Fruit fly (Drosophila melanogaster) whole organism, prepupa: ENCODE measurements around the gene CG7420.

ENCODE experiments used
- Blimp-1 ChIP-seq: fragments of 200-800 bp; sonication (Bioruptor generic); optimal IDR thresholded peaks from 3 replicates; lab custom pipeline; 2017; ENCODE audit warnings: missing biosample characterization, missing genetic modification characterization, mild to moderate bottlenecking, moderate library complexity, missing genetic modification reagents
- CG10669 ChIP-seq: fragments of 200-800 bp; sonication (Bioruptor generic); optimal IDR thresholded peaks from 3 replicates; lab custom pipeline; 2018; ENCODE audit warnings: missing biosample characterization, mild to moderate bottlenecking, missing genetic modification characterization, moderate library complexity
- CG11294 ChIP-seq: fragments of 200-800 bp; sonication (Bioruptor generic); IDR thresholded peaks from 2 replicates; pipeline ENCODE4 v1.3.6; 2022; ENCODE audit warnings: missing biosample characterization, missing genetic modification characterization
- CG11762 ChIP-seq: fragments of 200-800 bp; sonication (Bioruptor generic); optimal IDR thresholded peaks from 3 replicates; lab custom pipeline; 2016; ENCODE audit warnings: missing biosample characterization, missing genetic modification characterization; ENCODE audit not compliant: insufficient read depth
- CG11902 ChIP-seq: fragments of 200-800 bp; sonication (Bioruptor generic); optimal IDR thresholded peaks from 3 replicates; lab custom pipeline; 2016; ENCODE audit warnings: missing biosample characterization, missing genetic modification characterization
- CG15336 ChIP-seq: fragments of 200-800 bp; sonication (Bioruptor generic); IDR thresholded peaks from 2 replicates; pipeline ENCODE4 v1.3.6; 2022; ENCODE audit warnings: missing biosample characterization, missing genetic modification characterization
- CG16779 ChIP-seq: fragments of 200-800 bp; sonication (Bioruptor generic); optimal IDR thresholded peaks from 3 replicates; lab custom pipeline; 2017; ENCODE audit warnings: missing biosample characterization, mild to moderate bottlenecking, missing genetic modification characterization
- CG3032 ChIP-seq: fragments of 200-800 bp; optimal IDR thresholded peaks from 2 replicates; lab custom pipeline; 2019; ENCODE audit warnings: missing biosample characterization, mild to moderate bottlenecking, missing genetic modification characterization, moderate library complexity
- CG31627 ChIP-seq: fragments of 200-800 bp; sonication (Bioruptor generic); optimal IDR thresholded peaks from 3 replicates; lab custom pipeline; 2016; ENCODE audit warnings: missing biosample characterization, missing genetic modification characterization
- CG34406 ChIP-seq: fragments of 200-800 bp; sonication (Bioruptor generic); optimal IDR thresholded peaks from 3 replicates; lab custom pipeline; 2016; ENCODE audit warnings: missing biosample characterization, missing genetic modification characterization
- CG3919 ChIP-seq: fragments of 200-800 bp; sonication (Bioruptor generic); optimal IDR thresholded peaks from 3 replicates; lab custom pipeline; 2016; ENCODE audit warnings: missing biosample characterization, missing genetic modification characterization
- CG4318 ChIP-seq: fragments of 200-800 bp; sonication (Bioruptor generic); optimal IDR thresholded peaks from 3 replicates; lab custom pipeline; 2017; ENCODE audit warnings: missing biosample characterization, mild to moderate bottlenecking, missing genetic modification characterization
- CG6163 ChIP-seq: fragments of 200-800 bp; sonication (Bioruptor generic); IDR thresholded peaks from 3 replicates; pipeline ENCODE4 v1.3.6; 2022; ENCODE audit warnings: missing biosample characterization, missing genetic modification characterization
- CG6276 ChIP-seq: fragments of 200-800 bp; sonication (Bioruptor generic); optimal IDR thresholded peaks from 2 replicates; lab custom pipeline; 2017; ENCODE audit warnings: missing biosample characterization, mild to moderate bottlenecking, missing genetic modification characterization
- CG6792 ChIP-seq: fragments of 200-800 bp; sonication (Bioruptor generic); optimal IDR thresholded peaks from 3 replicates; lab custom pipeline; 2016; ENCODE audit warnings: missing biosample characterization, missing genetic modification characterization
- CG6808 ChIP-seq: fragments of 200-800 bp; sonication (Bioruptor generic); optimal IDR thresholded peaks from 3 replicates; lab custom pipeline; 2017; ENCODE audit warnings: missing biosample characterization, missing genetic modification characterization, mild to moderate bottlenecking, moderate library complexity, missing genetic modification reagents
- CG6854 ChIP-seq: fragments of 200-800 bp; sonication (Bioruptor generic); optimal IDR thresholded peaks from 2 replicates; lab custom pipeline; 2017; ENCODE audit warnings: missing biosample characterization, mild to moderate bottlenecking, missing genetic modification characterization
- CG8119 ChIP-seq: fragments of 200-800 bp; sonication (Bioruptor generic); IDR thresholded peaks from 3 replicates; pipeline ENCODE4 v1.3.6; 2022; ENCODE audit warnings: missing biosample characterization, missing genetic modification characterization
- CG8319 ChIP-seq: fragments of 200-800 bp; sonication (Bioruptor generic); optimal IDR thresholded peaks from 3 replicates; lab custom pipeline; 2016; ENCODE audit warnings: missing biosample characterization, missing genetic modification characterization
- CG8632 ChIP-seq: fragments of 200-800 bp; sonication (Bioruptor generic); optimal IDR thresholded peaks from 3 replicates; lab custom pipeline; 2016; ENCODE audit warnings: missing biosample characterization, missing genetic modification characterization
- CG9139 ChIP-seq: fragments of 200-800 bp; sonication (Bioruptor generic); optimal IDR thresholded peaks from 3 replicates; lab custom pipeline; 2017; ENCODE audit warnings: missing biosample characterization, mild to moderate bottlenecking, missing genetic modification characterization
- Eip75B ChIP-seq: fragments of 200-800 bp; sonication (Bioruptor generic); optimal IDR thresholded peaks from 3 replicates; lab custom pipeline; 2016; ENCODE audit warnings: missing biosample characterization, missing genetic modification characterization
- Eip78C ChIP-seq: fragments of 200-800 bp; sonication (Bioruptor generic); peaks from one replicate; lab custom pipeline; 2016; ENCODE audit warnings: missing biosample characterization, missing genetic modification characterization
- Eip93F ChIP-seq: fragments of 200-800 bp; sonication (Bioruptor generic); optimal IDR thresholded peaks from 2 replicates; lab custom pipeline; 2016; ENCODE audit warnings: missing biosample characterization, mild to moderate bottlenecking, missing genetic modification characterization
- Ets96B ChIP-seq: fragments of 200-800 bp; optimal IDR thresholded peaks from 2 replicates; lab custom pipeline; 2019; ENCODE audit warnings: missing biosample characterization, mild to moderate bottlenecking, missing genetic modification characterization, moderate library complexity
- Gug ChIP-seq: fragments of 200-800 bp; sonication (Bioruptor generic); IDR thresholded peaks from 2 replicates; pipeline ENCODE4 v1.3.6; 2022; ENCODE audit warnings: missing biosample characterization, missing genetic modification characterization
- Hr39 ChIP-seq: fragments of 200-800 bp; sonication (Bioruptor generic); optimal IDR thresholded peaks from 2 replicates; lab custom pipeline; 2016; ENCODE audit warnings: missing biosample characterization, missing genetic modification characterization
- Hr4 ChIP-seq: fragments of 200-800 bp; sonication (Bioruptor generic); optimal IDR thresholded peaks from 3 replicates; lab custom pipeline; 2016; ENCODE audit warnings: missing biosample characterization, missing genetic modification characterization
- Lpt ChIP-seq: fragments of 200-800 bp; sonication (Bioruptor generic); optimal IDR thresholded peaks from 3 replicates; lab custom pipeline; 2016; ENCODE audit warnings: missing biosample characterization, missing genetic modification characterization
- Met ChIP-seq: fragments of 200-800 bp; sonication (Bioruptor generic); optimal IDR thresholded peaks from 3 replicates; lab custom pipeline; 2016; ENCODE audit warnings: missing biosample characterization, missing genetic modification characterization
- Smox ChIP-seq: fragments of 200-800 bp; sonication (Bioruptor generic); optimal IDR thresholded peaks from 3 replicates; lab custom pipeline; 2016; ENCODE audit warnings: missing biosample characterization, missing genetic modification characterization
- Sox102F ChIP-seq: fragments of 200-800 bp; sonication (Bioruptor generic); optimal IDR thresholded peaks from 2 replicates; lab custom pipeline; 2016; ENCODE audit warnings: missing biosample characterization, mild to moderate bottlenecking, missing genetic modification characterization
- Sox14 ChIP-seq: fragments of 200-800 bp; sonication (Bioruptor generic); optimal IDR thresholded peaks from 3 replicates; lab custom pipeline; 2016; ENCODE audit warnings: missing biosample characterization, missing genetic modification characterization
- acj6 ChIP-seq: fragments of 200-800 bp; sonication (Bioruptor generic); optimal IDR thresholded peaks from 3 replicates; lab custom pipeline; 2016; ENCODE audit warnings: missing biosample characterization, missing genetic modification characterization
- cyc ChIP-seq: fragments of 200-800 bp; sonication (Bioruptor generic); optimal IDR thresholded peaks from 3 replicates; lab custom pipeline; 2016; ENCODE audit warnings: missing biosample characterization, missing genetic modification characterization
- dac ChIP-seq: fragments of 200-800 bp; sonication (Bioruptor generic); optimal IDR thresholded peaks from 2 replicates; lab custom pipeline; 2017; ENCODE audit warnings: missing biosample characterization, mild to moderate bottlenecking, missing genetic modification characterization
- dsx ChIP-seq: fragments of 200-800 bp; optimal IDR thresholded peaks from 3 replicates; lab custom pipeline; 2019; ENCODE audit warnings: missing biosample characterization, mild to moderate bottlenecking, missing genetic modification characterization, moderate library complexity; ENCODE audit not compliant: poor library complexity, severe bottlenecking
- eg ChIP-seq: fragments of 200-800 bp; sonication (Bioruptor generic); IDR thresholded peaks from 3 replicates; pipeline ENCODE4 v1.3.6; 2022; ENCODE audit warnings: missing biosample characterization, missing genetic modification characterization
- fd59A ChIP-seq: fragments of 200-800 bp; sonication (Bioruptor generic); optimal IDR thresholded peaks from 2 replicates; lab custom pipeline; 2017; ENCODE audit warnings: missing biosample characterization, mild to moderate bottlenecking, missing genetic modification characterization, missing genetic modification reagents
- fd85E ChIP-seq: fragments of 200-800 bp; sonication (Bioruptor generic); optimal IDR thresholded peaks from 3 replicates; lab custom pipeline; 2016; ENCODE audit warnings: missing biosample characterization, missing genetic modification characterization
- fkh ChIP-seq: fragments of 200-800 bp; sonication (Bioruptor generic); optimal IDR thresholded peaks from 3 replicates; lab custom pipeline; 2017; ENCODE audit warnings: missing biosample characterization, mild to moderate bottlenecking, missing genetic modification characterization, moderate library complexity
- lz ChIP-seq: fragments of 200-800 bp; sonication (Bioruptor generic); optimal IDR thresholded peaks from 3 replicates; lab custom pipeline; 2016; ENCODE audit warnings: missing biosample characterization, missing genetic modification characterization
- net ChIP-seq: fragments of 200-800 bp; sonication (Bioruptor generic); optimal IDR thresholded peaks from 3 replicates; lab custom pipeline; 2016; ENCODE audit warnings: missing biosample characterization, missing genetic modification characterization
- salr ChIP-seq, 2 experiments: fragments of 200-800 bp; sonication (Bioruptor generic); optimal IDR thresholded peaks; 3 replicates each; lab custom pipeline; 2016 to 2018; ENCODE audit warnings: missing biosample characterization in 2 of 2, missing genetic modification characterization in 2 of 2, mild to moderate bottlenecking in 1 of 2
- svp ChIP-seq: fragments of 200-800 bp; sonication (Bioruptor generic); peaks from one replicate; lab custom pipeline; 2016; ENCODE audit warnings: missing biosample characterization, missing genetic modification characterization
- vri ChIP-seq: fragments of 200-800 bp; sonication (Bioruptor generic); optimal IDR thresholded peaks from 3 replicates; lab custom pipeline; 2016; ENCODE audit warnings: missing biosample characterization, mild to moderate bottlenecking, missing genetic modification characterization

The CG7420 gene

dm6 chr2L:1473427-1473826, 29.3 kb downstream of the CG7420 start (continued):
- TF ChIP-seq Hr39 (GFP tag; lab: Kevin White, UChicago) (peak; percentile 78), Eip78C (GFP tag; lab: Kevin White, UChicago) (peak; percentile 78), fd85E (GFP tag; lab: Kevin White, UChicago) (no peak), CG31627 (GFP tag; lab: Kevin White, UChicago) (peak; percentile 83), Eip75B (GFP tag; lab: Kevin White, UChicago) (peak; percentile 39), Sox102F (GFP tag; lab: Kevin White, UChicago) (peak; percentile 72), CG34406 (peak; percentile 46), CG8632 (GFP tag; lab: Kevin White, UChicago) (peak; percentile 30), CG6792 (peak; percentile 58), CG8119 (GFP tag; lab: Robert Waterston, UW) (no peak), acj6 (GFP tag; lab: Kevin White, UChicago) (peak; percentile 51), svp (GFP tag; lab: Kevin White, UChicago) (peak; percentile 90), Sox14 (GFP tag; lab: Kevin White, UChicago) (peak; percentile 52), CG11902 (GFP tag; lab: Kevin White, UChicago) (peak; percentile 28), salr (GFP tag; optimal IDR thresholded peaks at IDR 0.05; lab: Kevin White, UChicago) (peak in 1 of 2 experiments; percentile 22), CG6854 (GFP tag; lab: Kevin White, UChicago) (peak; percentile 53), net (GFP tag; lab: Kevin White, UChicago) (peak; percentile 19), CG6163 (GFP tag; lab: Robert Waterston, UW) (peak; percentile 65; the same call in 2 of the 3 replicates), CG3032 (tag; lab: Kevin White, UChicago) (peak; percentile 32), Met (GFP tag; lab: Kevin White, UChicago) (peak; percentile 82), CG9139 (GFP tag; lab: Kevin White, UChicago) (no peak), Hr4 (GFP tag; lab: Kevin White, UChicago) (no peak), Blimp-1 (peak; percentile 36)

- TF ChIP-seq CG6854 (GFP tag; lab: Kevin White, UChicago), result peak; percentile 28
- peak; percentile 37 for TF ChIP-seq Blimp-1
- TF ChIP-seq CG16779 (tag; lab: Kevin White, UChicago), result peak; percentile 24
- peak; percentile 89 for TF ChIP-seq svp (GFP tag; lab: Kevin White, UChicago)
- peak; percentile 81 for TF ChIP-seq CG10669 (GFP tag; lab: Kevin White, UChicago)
- peak; percentile 79 for TF ChIP-seq CG3032 (tag; lab: Kevin White, UChicago)
- TF ChIP-seq dac (GFP tag; lab: Kevin White, UChicago), result no peak
- peak; percentile 42; the same call in 2 of the 3 replicates for TF ChIP-seq CG8119 (GFP tag; lab: Robert Waterston, UW)
- TF ChIP-seq CG6163 (GFP tag; lab: Robert Waterston, UW), result peak; percentile 85
- TF ChIP-seq fd85E (GFP tag; lab: Kevin White, UChicago), result peak; percentile 19
- TF ChIP-seq Eip75B (GFP tag; lab: Kevin White, UChicago), result peak; percentile 78
- peak; percentile 66 for TF ChIP-seq Hr4 (GFP tag; lab: Kevin White, UChicago)
- TF ChIP-seq vri (GFP tag; lab: Kevin White, UChicago), result peak; percentile 57
- TF ChIP-seq CG11902 (GFP tag; lab: Kevin White, UChicago), result peak; percentile 70
- peak; percentile 50; the same call in 1 of the 2 replicates for TF ChIP-seq CG15336 (GFP tag; lab: Robert Waterston, UW)
- TF ChIP-seq CG11294 (GFP tag; lab: Robert Waterston, UW), result no peak
- TF ChIP-seq Sox14 (GFP tag; lab: Kevin White, UChicago), result peak; percentile 80
- peak; percentile 75 for TF ChIP-seq Hr39 (GFP tag; lab: Kevin White, UChicago)
- TF ChIP-seq CG11762 (GFP tag; lab: Kevin White, UChicago), result peak; percentile 67
- peak; percentile 74 for TF ChIP-seq CG8632 (GFP tag; lab: Kevin White, UChicago)
- TF ChIP-seq CG4318 (GFP tag; lab: Kevin White, UChicago), result no peak
- TF ChIP-seq CG6276 (GFP tag; lab: Kevin White, UChicago), result peak; percentile 22
- peak; percentile 9 for TF ChIP-seq Lpt (GFP tag; lab: Kevin White, UChicago)
- TF ChIP-seq CG6808 (GFP tag; lab: Kevin White, UChicago), result peak; percentile 79
- TF ChIP-seq dsx (GFP tag; lab: Kevin White, UChicago), result peak; percentile 74
- peak; percentile 79 for TF ChIP-seq lz
- peak; percentile 70 for TF ChIP-seq CG8319
- TF ChIP-seq acj6 (GFP tag; lab: Kevin White, UChicago), result peak; percentile 75
- TF ChIP-seq fd59A (GFP tag; lab: Kevin White, UChicago), result peak; percentile 78
- TF ChIP-seq Gug, result peak; percentile 31; the same call in 1 of the 2 replicates
- TF ChIP-seq Eip78C (GFP tag; lab: Kevin White, UChicago), result peak; percentile 96
- TF ChIP-seq Smox (GFP tag; lab: Kevin White, UChicago), result peak; percentile 69
- TF ChIP-seq salr (GFP tag; optimal IDR thresholded peaks at IDR 0.05; lab: Kevin White, UChicago), result peak; percentile 34 to 65
- TF ChIP-seq CG6792, result peak; percentile 83
- 0 out of 3 replicates have a peak, but pooled peaks have one; percentile 47 for TF ChIP-seq eg
- peak; percentile 84 for TF ChIP-seq Ets96B (tag; lab: Kevin White, UChicago)
- TF ChIP-seq Eip93F (GFP tag; lab: Kevin White, UChicago), result no peak
- peak; percentile 84 for TF ChIP-seq Met (GFP tag; lab: Kevin White, UChicago)
- peak; percentile 76 for TF ChIP-seq cyc (GFP tag; lab: Kevin White, UChicago)
- TF ChIP-seq CG3919 (GFP tag; lab: Kevin White, UChicago), result peak; percentile 81
- no peak for TF ChIP-seq fkh (GFP tag; lab: Kevin White, UChicago)
These were observed 31.9 kb downstream of the CG7420 start for dm6 chr2L:1470772-1471171.
